Fruit fly (Drosophila melanogaster): ENCODE data around the gene Aos1.
A peak's percentile ranks its signal among the peaks of the same experiment; 100 is the strongest.

The Aos1 gene

DNA sequence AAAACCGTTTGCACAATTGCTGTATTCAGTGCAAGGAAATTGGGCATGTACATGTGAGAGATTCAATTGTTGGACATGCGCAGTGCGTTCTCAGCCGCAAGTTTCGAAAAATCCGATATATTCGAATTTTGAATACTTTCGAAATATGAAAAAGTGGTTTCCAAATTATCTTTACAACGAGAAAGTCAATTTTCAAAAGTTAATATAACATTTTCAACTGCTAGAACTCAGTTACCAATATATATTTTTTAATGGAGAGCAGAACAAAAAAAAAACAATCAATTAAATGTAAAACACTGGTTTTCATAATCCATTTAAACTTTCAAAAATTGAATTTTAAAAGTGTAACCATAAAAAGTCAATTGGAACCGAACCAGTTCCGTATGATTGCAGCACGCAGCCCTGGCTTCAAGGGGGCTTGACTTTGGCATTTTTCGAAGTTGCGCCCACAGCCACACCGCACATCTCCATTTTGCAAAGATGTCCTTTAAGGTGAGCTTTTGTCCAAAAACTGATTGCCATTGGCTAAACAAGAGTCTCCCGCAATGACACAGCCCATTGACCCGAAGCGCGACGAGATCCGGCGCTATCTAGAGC lies 11.1 kb downstream of the Aos1 start, which contains the start of the genes Scgbeta and CG17202 (continued):
- TF ChIP-seq CG16863 (GFP tag; optimal IDR thresholded peaks at IDR 0.05) (no peak), Bdp1 (GFP tag; optimal IDR thresholded peaks at IDR 0.05) (no peak), CG12391 (tag; optimal IDR thresholded peaks at IDR 0.05) (peak; percentile 60), TFAM (GFP tag; optimal IDR thresholded peaks at IDR 0.05) (no peak), vvl (GFP tag; IDR thresholded peaks at IDR 0.05) (no peak)

DNA sequence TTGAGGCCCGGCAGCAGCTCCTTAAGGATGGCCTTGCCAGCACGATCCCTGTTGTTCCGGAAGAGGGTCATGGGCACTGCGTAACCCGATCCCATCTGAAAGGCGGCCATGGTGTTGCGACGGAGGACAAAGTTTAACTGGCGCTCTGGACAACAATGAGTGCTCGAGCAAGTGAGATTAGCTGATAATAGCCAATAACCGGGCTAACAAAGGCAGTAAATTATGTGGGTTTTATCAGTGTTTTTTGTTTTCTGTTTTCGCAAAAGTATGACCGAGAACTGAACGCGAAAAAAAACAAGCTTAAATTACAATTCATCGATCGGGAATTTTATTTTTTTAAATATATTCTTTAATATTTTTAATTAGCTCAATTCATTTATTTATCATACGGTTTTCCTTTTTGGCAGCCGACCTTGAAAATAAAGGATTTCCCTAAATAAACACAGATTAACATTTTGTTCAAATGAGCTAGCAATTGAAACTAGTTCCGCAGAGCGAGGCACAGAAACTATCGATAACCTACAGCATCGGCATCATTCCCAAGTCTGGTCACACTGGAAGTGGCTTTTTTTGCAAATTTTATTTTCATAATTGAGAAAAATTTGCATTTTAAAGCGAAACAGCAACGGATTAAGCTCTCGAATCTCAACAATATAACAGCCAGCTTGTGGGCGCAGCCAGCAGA lies 20.2 kb downstream of the Aos1 start, which contains the start of the genes Dip-C and pps:
Dip-C (minus strand) TSS at position 486 of the 685 bp plus-strand sequence.
pps (plus strand) TSS at position 555 of the 685 bp plus-strand sequence.
- TF ChIP-seq Med (GFP tag) = peak; percentile 44
- TF ChIP-seq CG15011 (GFP tag; optimal IDR thresholded peaks at IDR 0.05) = no peak
- TF ChIP-seq knrl (GFP tag; IDR thresholded peaks at IDR 0.05; ENCODE audit: partially characterized antibody) = peak; percentile 76
- peak; percentile 75 for TF ChIP-seq Dref (GFP tag; IDR thresholded peaks at IDR 0.05)
- peak; percentile 61 for TF ChIP-seq Sin3A (optimal IDR thresholded peaks at IDR 0.05)
- no peak for TF ChIP-seq Side (GFP tag; optimal IDR thresholded peaks at IDR 0.05)
- TF ChIP-seq trem (tag; optimal IDR thresholded peaks at IDR 0.05) = peak; percentile 57
- peak; percentile 70 for TF ChIP-seq CG9797 (GFP tag; optimal IDR thresholded peaks at IDR 0.05)
- peak; percentile 46 for TF ChIP-seq phol (tag; optimal IDR thresholded peaks at IDR 0.05)
- peak; percentile 52; the same call in 1 of the 2 replicates for TF ChIP-seq CG42726 (GFP tag; IDR thresholded peaks at IDR 0.05; ENCODE audit: partially characterized antibody)
- TF ChIP-seq h (optimal IDR thresholded peaks at IDR 0.05) = no peak
- peak; percentile 73 for TF ChIP-seq hbn (GFP tag; IDR thresholded peaks at IDR 0.05; ENCODE audit: partially characterized antibody)
- TF ChIP-seq CoRest (tag; optimal IDR thresholded peaks at IDR 0.05) = peak; percentile 46
- peak; percentile 62; the same call in 1 of the 2 replicates for TF ChIP-seq sna (GFP tag; IDR thresholded peaks at IDR 0.05; ENCODE audit: partially characterized antibody)
- peak; percentile 56 for TF ChIP-seq CG17829 (tag; optimal IDR thresholded peaks at IDR 0.05)
- TF ChIP-seq CG30020 (tag; optimal IDR thresholded peaks at IDR 0.05) = peak; percentile 27
- peak; percentile 65; the same call in 2 of the 3 replicates for TF ChIP-seq Doc3 (GFP tag; IDR thresholded peaks at IDR 0.05; ENCODE audit: partially characterized antibody)
- TF ChIP-seq gfzf (GFP tag; optimal IDR thresholded peaks at IDR 0.05) = peak; percentile 80
- TF ChIP-seq CG17612 (GFP tag; IDR thresholded peaks at IDR 0.05) = no peak
- peak; percentile 65 for TF ChIP-seq inv (GFP tag; IDR thresholded peaks at IDR 0.05; ENCODE audit: partially characterized antibody)
- TF ChIP-seq mirr (GFP tag; optimal IDR thresholded peaks at IDR 0.05) = peak; percentile 23
- peak; percentile 58 for TF ChIP-seq CG14710 (tag; optimal IDR thresholded peaks at IDR 0.05)
- peak; percentile 78 for TF ChIP-seq ftz-f1 (GFP tag; optimal IDR thresholded peaks at IDR 0.05)
- TF ChIP-seq Drgx (GFP tag; IDR thresholded peaks at IDR 0.05) = no peak
- TF ChIP-seq Blimp-1 (GFP tag; optimal IDR thresholded peaks at IDR 0.05) = no peak
- TF ChIP-seq CG7963 (GFP tag; IDR thresholded peaks at IDR 0.05; ENCODE audit: partially characterized antibody) = peak; percentile 39; the same call in 1 of the 3 replicates
- TF ChIP-seq CG6765 (GFP tag; optimal IDR thresholded peaks at IDR 0.05) = no peak
- no peak for TF ChIP-seq NK7.1 (GFP tag; optimal IDR thresholded peaks at IDR 0.05)
- TF ChIP-seq CG13287 (GFP tag; IDR thresholded peaks at IDR 0.05; ENCODE audit: partially characterized antibody) = peak; percentile 85
- peak; percentile 52 for TF ChIP-seq CG12391 (tag; optimal IDR thresholded peaks at IDR 0.05)
- TF ChIP-seq nom (GFP tag; optimal IDR thresholded peaks at IDR 0.05) = peak; percentile 43
- TF ChIP-seq HmgZ (tag; optimal IDR thresholded peaks at IDR 0.05) = peak; percentile 12
- no peak for TF ChIP-seq Dfd (GFP tag; optimal IDR thresholded peaks at IDR 0.05)
- no peak for TF ChIP-seq CG3281 (GFP tag; optimal IDR thresholded peaks at IDR 0.05)
- TF ChIP-seq pros (GFP tag; optimal IDR thresholded peaks at IDR 0.05) = no peak
- TF ChIP-seq CG15514 (GFP tag; optimal IDR thresholded peaks at IDR 0.05) = peak; percentile 99
- peak; percentile 60 for TF ChIP-seq Sry-δ (GFP tag; optimal IDR thresholded peaks at IDR 0.05)
- peak; percentile 82 for TF ChIP-seq BEAF-32 (GFP tag; optimal IDR thresholded peaks at IDR 0.05)
- no peak for TF ChIP-seq p53 (GFP tag; optimal IDR thresholded peaks at IDR 0.05)
- TF ChIP-seq CG18011 (GFP tag; optimal IDR thresholded peaks at IDR 0.05) = no peak
- TF ChIP-seq lab (GFP tag; optimal IDR thresholded peaks at IDR 0.05) = no peak
- no peak for TF ChIP-seq CG7556 (GFP tag; optimal IDR thresholded peaks at IDR 0.05)
